Worm (Caenorhabditis elegans) whole organism, young adult: ENCODE measurements around the gene mam-6.

ENCODE experiments used
- B0261.1 ChIP-seq: sonication (generic microtip); optimal IDR thresholded peaks from 2 replicates; lab custom pipeline; 2016; ENCODE audit warnings: mild to moderate bottlenecking, missing genetic modification characterization, moderate library complexity, missing compliant biosample characterization
- B0336.3 ChIP-seq: fragments of 200-800 bp; sonication (Bioruptor generic); IDR thresholded peaks from 2 replicates; pipeline ENCODE4 v1.3.6; 2022; ENCODE audit warnings: missing genetic modification characterization, missing compliant biosample characterization
- C06A6.2 ChIP-seq: fragments of 200-800 bp; sonication (Bioruptor generic); conservative IDR thresholded peaks from 2 replicates; pipeline ENCODE4 v1.3.6; 2022; ENCODE audit warnings: missing genetic modification characterization, missing compliant biosample characterization
- F10E7.11 ChIP-seq: sonication (generic microtip); optimal IDR thresholded peaks from 2 replicates; lab custom pipeline; 2017; ENCODE audit warnings: mild to moderate bottlenecking, missing genetic modification characterization, moderate library complexity, missing compliant biosample characterization
- F22D6.2 ChIP-seq: sonication (generic microtip); optimal IDR thresholded peaks from 2 replicates; lab custom pipeline; 2016; ENCODE audit warnings: mild to moderate bottlenecking, missing genetic modification characterization, missing compliant biosample characterization
- F23B12.7 ChIP-seq: sonication (generic microtip); optimal IDR thresholded peaks from 2 replicates; lab custom pipeline; 2017; ENCODE audit warnings: missing genetic modification characterization, mild to moderate bottlenecking, missing compliant biosample characterization, antibody characterized with exemption, moderate library complexity; ENCODE audit not compliant: insufficient read depth
- F37B4.10 ChIP-seq: fragments of 200-800 bp; sonication (Bioruptor generic); IDR thresholded peaks from 2 replicates; pipeline ENCODE4 v1.3.6; 2022; ENCODE audit warnings: missing genetic modification characterization, missing compliant biosample characterization
- F55B11.4 ChIP-seq: sonication (generic microtip); optimal IDR thresholded peaks from 2 replicates; lab custom pipeline; 2016; ENCODE audit warnings: missing compliant biosample characterization, missing genetic modification characterization, borderline replicate concordance; ENCODE audit not compliant: insufficient read depth
- F57A8.1 ChIP-seq: fragments of 200-800 bp; sonication (Bioruptor generic); optimal IDR thresholded peaks from 2 replicates; lab custom pipeline; 2018; ENCODE audit warnings: mild to moderate bottlenecking, missing genetic modification characterization, moderate library complexity, missing compliant biosample characterization
- F57C9.4 ChIP-seq: sonication (generic microtip); optimal IDR thresholded peaks from 2 replicates; lab custom pipeline; 2017; ENCODE audit warnings: mild to moderate bottlenecking, missing genetic modification characterization, missing compliant biosample characterization
- K11D2.4 ChIP-seq: fragments of 200-800 bp; sonication (Bioruptor generic); IDR thresholded peaks from 2 replicates; pipeline ENCODE4 v1.3.6; 2022; ENCODE audit warnings: missing genetic modification reagents, missing genetic modification characterization, missing compliant biosample characterization
- K12H6.12 ChIP-seq: fragments of 200-800 bp; sonication (Bioruptor generic); optimal IDR thresholded peaks from 2 replicates; lab custom pipeline; 2018; ENCODE audit warnings: mild to moderate bottlenecking, missing genetic modification characterization, missing compliant biosample characterization
- T26A5.8 ChIP-seq: sonication (generic microtip); optimal IDR thresholded peaks from 2 replicates; lab custom pipeline; 2016; ENCODE audit warnings: missing genetic modification characterization, missing compliant biosample characterization
- Y53G8AR.9 ChIP-seq: fragments of 200-800 bp; sonication (Bioruptor generic); conservative IDR thresholded peaks from 2 replicates; pipeline ENCODE4 v1.3.6; 2022; ENCODE audit warnings: missing genetic modification reagents, missing genetic modification characterization, missing compliant biosample characterization
- Y67H2A.10 ChIP-seq: fragments of 200-800 bp; sonication (Bioruptor generic); conservative IDR thresholded peaks from 2 replicates; pipeline ENCODE4 v1.3.6; 2022; ENCODE audit warnings: missing genetic modification reagents, missing genetic modification characterization, missing compliant biosample characterization
- aptf-2 ChIP-seq: fragments of 200-800 bp; sonication (Bioruptor generic); conservative IDR thresholded peaks from 2 replicates; pipeline ENCODE4 v1.3.6; 2022; ENCODE audit warnings: missing genetic modification reagents, missing genetic modification characterization, missing compliant biosample characterization
- atf-7 ChIP-seq: sonication (generic microtip); optimal IDR thresholded peaks from 2 replicates; lab custom pipeline; 2017; ENCODE audit warnings: mild to moderate bottlenecking, missing genetic modification characterization, missing compliant biosample characterization
- attf-3 ChIP-seq: fragments of 200-800 bp; sonication (Bioruptor generic); conservative IDR thresholded peaks from 2 replicates; pipeline ENCODE4 v1.3.6; 2022; ENCODE audit warnings: missing genetic modification reagents, missing genetic modification characterization, missing compliant biosample characterization
- cebp-1 ChIP-seq, 2 experiments: fragments of 200-800 bp in 1 of 2; sonication (Bioruptor generic) in 1 of 2; sonication (generic microtip) in 1 of 2; IDR thresholded peaks in 1 of 2; optimal IDR thresholded peaks in 1 of 2; 2 replicates each; pipeline versions ENCODE4 v1.3.6 to Lab custom; 2017 to 2022; ENCODE audit warnings: missing compliant biosample characterization in 2 of 2, missing genetic modification characterization in 2 of 2, mild to moderate bottlenecking in 1 of 2, missing genetic modification reagents in 1 of 2, moderate library complexity in 1 of 2
- ceh-100 ChIP-seq: fragments of 200-800 bp; sonication (Bioruptor generic); IDR thresholded peaks from 2 replicates; pipeline ENCODE4 v1.3.6; 2022; ENCODE audit warnings: missing genetic modification reagents, missing genetic modification characterization, missing compliant biosample characterization
- ceh-27 ChIP-seq: fragments of 200-800 bp; sonication (Bioruptor generic); optimal IDR thresholded peaks from 2 replicates; lab custom pipeline; 2018; ENCODE audit warnings: mild to moderate bottlenecking, missing genetic modification characterization, moderate library complexity, missing compliant biosample characterization
- dox-1 ChIP-seq: fragments of 200-800 bp; sonication (Bioruptor generic); IDR thresholded peaks from 2 replicates; pipeline ENCODE4 v1.3.6; 2022; ENCODE audit warnings: missing genetic modification reagents, missing genetic modification characterization, missing compliant biosample characterization
- dpl-1 ChIP-seq: fragments of 150-350 bp; optimal IDR thresholded peaks from 2 replicates; lab custom pipeline; 2014; ENCODE audit warnings: missing biosample characterization, missing genetic modification reagents, missing genetic modification characterization
- egrh-3 ChIP-seq: fragments of 200-800 bp; sonication (Bioruptor generic); IDR thresholded peaks from 2 replicates; pipeline ENCODE4 v1.3.6; 2022; ENCODE audit warnings: missing genetic modification reagents, missing genetic modification characterization, missing compliant biosample characterization
- ets-4 ChIP-seq: fragments of 200-800 bp; sonication (Bioruptor generic); optimal IDR thresholded peaks from 2 replicates; lab custom pipeline; 2018; ENCODE audit warnings: mild to moderate bottlenecking, missing genetic modification characterization, missing compliant biosample characterization
- hlh-12 ChIP-seq: sonication (generic microtip); optimal IDR thresholded peaks from 2 replicates; lab custom pipeline; 2016; ENCODE audit warnings: missing genetic modification characterization, missing compliant biosample characterization
- hlh-26 ChIP-seq: fragments of 200-800 bp; sonication (Bioruptor generic); conservative IDR thresholded peaks from 2 replicates; pipeline ENCODE4 v1.3.6; 2022; ENCODE audit warnings: missing genetic modification reagents, missing genetic modification characterization, missing compliant biosample characterization
- hmg-1.2 ChIP-seq: fragments of 200-800 bp; sonication (Bioruptor generic); IDR thresholded peaks from 2 replicates; pipeline ENCODE4 v1.3.6; 2022; ENCODE audit warnings: missing genetic modification reagents, missing genetic modification characterization, missing compliant biosample characterization
- hmg-20 ChIP-seq: fragments of 200-800 bp; sonication (Bioruptor generic); IDR thresholded peaks from 2 replicates; pipeline ENCODE4 v1.3.6; 2022; ENCODE audit warnings: missing genetic modification reagents, missing genetic modification characterization, missing compliant biosample characterization
- hsf-1 ChIP-seq: fragments of 200-800 bp; sonication (Bioruptor generic); IDR thresholded peaks from 2 replicates; pipeline ENCODE4 v1.3.6; 2022; ENCODE audit warnings: missing genetic modification reagents, missing genetic modification characterization, missing compliant biosample characterization
- lin-40 ChIP-seq: sonication (generic microtip); optimal IDR thresholded peaks from 2 replicates; lab custom pipeline; 2016; ENCODE audit warnings: missing genetic modification characterization, mild to moderate bottlenecking, missing compliant biosample characterization, missing genotype, missing genetic modification reagents
- lin-54 ChIP-seq: fragments of 200-800 bp; sonication (Bioruptor generic); optimal IDR thresholded peaks from 2 replicates; lab custom pipeline; 2018; ENCODE audit warnings: mild to moderate bottlenecking, missing genetic modification characterization, missing compliant biosample characterization
- madf-10 ChIP-seq: sonication (generic microtip); optimal IDR thresholded peaks from 2 replicates; lab custom pipeline; 2016; ENCODE audit warnings: mild to moderate bottlenecking, missing genetic modification characterization, missing compliant biosample characterization
- mcd-1 ChIP-seq: fragments of 200-800 bp; sonication (Bioruptor generic); IDR thresholded peaks from 2 replicates; pipeline ENCODE4 v1.3.6; 2022; ENCODE audit warnings: missing genetic modification reagents, missing genetic modification characterization, missing compliant biosample characterization
- nhr-179 ChIP-seq: sonication (generic microtip); optimal IDR thresholded peaks from 2 replicates; lab custom pipeline; 2016; ENCODE audit warnings: mild to moderate bottlenecking, missing genetic modification characterization, missing compliant biosample characterization
- nhr-90 ChIP-seq: sonication (generic microtip); optimal IDR thresholded peaks from 2 replicates; lab custom pipeline; 2016; ENCODE audit warnings: missing genotype, mild to moderate bottlenecking, missing genetic modification characterization, missing compliant biosample characterization
- pbrm-1 ChIP-seq: fragments of 200-800 bp; sonication (Bioruptor generic); IDR thresholded peaks from 2 replicates; pipeline ENCODE4 v1.3.6; 2022; ENCODE audit warnings: missing genetic modification reagents, missing genetic modification characterization, missing compliant biosample characterization
- pha-4 ChIP-seq: fragments of 150-350 bp; sonication (generic microtip); optimal IDR thresholded peaks from 2 replicates; lab custom pipeline; 2014; ENCODE audit warnings: missing biosample characterization, missing genetic modification reagents, missing genetic modification characterization
- repo-1 ChIP-seq: sonication (generic microtip); optimal IDR thresholded peaks from 2 replicates; lab custom pipeline; 2017; ENCODE audit warnings: mild to moderate bottlenecking, missing genetic modification characterization, missing compliant biosample characterization
- snpc-4 ChIP-seq, 5 experiments: fragments of 150-350 bp in 1 of 5; sonication (generic microtip) in 4 of 5; optimal IDR thresholded peaks; 2 replicates each; lab custom pipeline; 2014 to 2018; ENCODE audit warnings: missing genetic modification characterization in 5 of 5, missing biosample characterization in 3 of 5, antibody characterized with exemption in 2 of 5, mild to moderate bottlenecking in 2 of 5, missing compliant biosample characterization in 2 of 5, missing genotype in 2 of 5, moderate library complexity in 2 of 5, missing genetic modification reagents in 1 of 5
- somi-1 ChIP-seq: fragments of 200-800 bp; sonication (Bioruptor generic); optimal IDR thresholded peaks from 2 replicates; lab custom pipeline; 2018; ENCODE audit warnings: mild to moderate bottlenecking, missing genetic modification characterization, missing compliant biosample characterization
- sptf-2 ChIP-seq: fragments of 200-800 bp; sonication (Bioruptor generic); optimal IDR thresholded peaks from 2 replicates; lab custom pipeline; 2018; ENCODE audit warnings: mild to moderate bottlenecking, missing genetic modification characterization, missing compliant biosample characterization
- unc-62 ChIP-seq: fragments of 150-350 bp; optimal IDR thresholded peaks from 2 replicates; lab custom pipeline; 2014; ENCODE audit warnings: missing biosample characterization, missing genetic modification reagents, missing genetic modification characterization
- zfh-2 ChIP-seq: fragments of 200-800 bp; sonication (Bioruptor generic); conservative IDR thresholded peaks from 2 replicates; pipeline ENCODE4 v1.3.6; 2022; ENCODE audit warnings: missing genetic modification reagents, missing genetic modification characterization, missing compliant biosample characterization
- zim-3 ChIP-seq: sonication (generic microtip); optimal IDR thresholded peaks from 2 replicates; lab custom pipeline; 2017; ENCODE audit warnings: mild to moderate bottlenecking, missing genetic modification characterization, moderate library complexity, missing compliant biosample characterization
- ztf-26 ChIP-seq: sonication (generic microtip); optimal IDR thresholded peaks from 2 replicates; lab custom pipeline; 2017; ENCODE audit warnings: missing genetic modification characterization, missing compliant biosample characterization
- ztf-6 ChIP-seq: fragments of 200-800 bp; sonication (Bioruptor generic); IDR thresholded peaks from 2 replicates; pipeline ENCODE4 v1.3.6; 2022; ENCODE audit warnings: missing genetic modification reagents, missing genetic modification characterization, missing compliant biosample characterization

mam-6 gene

DNA sequence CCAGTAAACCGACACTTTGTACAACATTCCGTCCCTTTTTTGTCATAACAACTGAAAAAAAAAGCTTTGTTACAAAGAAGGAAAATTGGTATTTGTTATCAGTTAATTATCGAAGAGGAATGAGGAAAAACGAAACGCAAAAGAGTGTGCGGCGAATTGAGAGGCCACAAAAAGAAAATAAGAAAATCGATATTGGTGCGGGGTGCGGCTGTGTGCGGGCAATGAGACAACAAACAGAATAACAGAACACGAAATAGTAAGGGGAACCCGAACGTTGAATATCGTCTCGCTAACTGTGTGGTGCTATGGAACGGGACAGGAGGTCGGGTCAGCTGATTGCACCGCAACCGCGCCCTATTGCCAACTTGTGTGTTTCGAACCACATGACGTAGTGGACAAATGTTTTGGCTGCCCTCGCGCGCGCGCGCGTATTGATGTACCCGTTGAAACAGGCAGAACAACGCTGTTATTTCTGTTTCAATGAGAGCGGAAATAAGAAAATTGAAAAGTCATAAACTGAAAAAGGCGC is 28.5 kb downstream of the mam-6 start, which contains the start of gene C18B12.4 (continued):
- TF ChIP-seq hmg-1.2, result peak; percentile 63
- TF ChIP-seq somi-1, result peak; percentile 85
- no peak for TF ChIP-seq F37B4.10 (GFP tag; lab: Robert Waterston, UW)
- no peak for TF ChIP-seq F57A8.1 (GFP tag; lab: Kevin White, UChicago)
- peak; percentile 85 for TF ChIP-seq lin-40 (tag; lab: Kevin White, UChicago)
- peak; percentile 83 for TF ChIP-seq Y67H2A.10 (GFP tag; lab: Robert Waterston, UW)
- TF ChIP-seq attf-3, result peak; percentile 70
- peak; percentile 31 for TF ChIP-seq unc-62 (GFP tag; lab: Kevin White, UChicago)
- TF ChIP-seq egrh-3 (GFP tag; lab: Robert Waterston, UW), result no peak; the same call in 1 of the 2 replicates
- TF ChIP-seq B0261.1 (tag; lab: Kevin White, UChicago), result peak; percentile 6
- peak; percentile 92 for TF ChIP-seq dox-1 (GFP tag; lab: Robert Waterston, UW)
- peak; percentile 89 for TF ChIP-seq B0336.3 (GFP tag; lab: Robert Waterston, UW)
- peak; percentile 95 for TF ChIP-seq mcd-1 (GFP tag; lab: Robert Waterston, UW)
- TF ChIP-seq hmg-20, result no peak
- peak; percentile 83 for TF ChIP-seq cebp-1 (GFP tag; IDR thresholded peaks at IDR 0.05; lab: Robert Waterston, UW)
- TF ChIP-seq cebp-1 (tag; optimal IDR thresholded peaks at IDR 0.05; lab: Kevin White, UChicago), result peak; percentile 93
- TF ChIP-seq hsf-1 (GFP tag; lab: Robert Waterston, UW), result no peak
- TF ChIP-seq zim-3 (tag; lab: Kevin White, UChicago), result no peak
- no peak for TF ChIP-seq F22D6.2 (tag; lab: Kevin White, UChicago)
- TF ChIP-seq madf-10 (tag; lab: Kevin White, UChicago), result peak; percentile 70
- TF ChIP-seq ztf-26 (tag; lab: Kevin White, UChicago), result peak; percentile 93
- no peak for TF ChIP-seq nhr-179 (tag; lab: Kevin White, UChicago)
- TF ChIP-seq ceh-27 (GFP tag; lab: Kevin White, UChicago), result peak; percentile 94
- TF ChIP-seq lin-54 (GFP tag; lab: Kevin White, UChicago), result peak; percentile 59
- peak; percentile 21 for TF ChIP-seq ets-4
- no peak for TF ChIP-seq pha-4 (tag; lab: Kevin White, UChicago)
- peak; percentile 69 for TF ChIP-seq atf-7
- TF ChIP-seq hlh-12 (tag; lab: Kevin White, UChicago), result no peak
- no peak for TF ChIP-seq dpl-1 (GFP tag; lab: Kevin White, UChicago)
- no peak; the same call in 1 of the 2 replicates for TF ChIP-seq Y53G8AR.9 (GFP tag; lab: Robert Waterston, UW)
- TF ChIP-seq T26A5.8 (tag; lab: Kevin White, UChicago), result no peak
- TF ChIP-seq ztf-6 (GFP tag; lab: Robert Waterston, UW), result 0 out of 2 replicates have a peak, but pooled peaks have one; percentile 57
- no peak for TF ChIP-seq snpc-4 (GFP tag; optimal IDR thresholded peaks at IDR 0.05; lab: Kevin White, UChicago)
- peak; percentile 19 to 74 (median 62) for TF ChIP-seq snpc-4 (tag; optimal IDR thresholded peaks at IDR 0.05; lab: Kevin White, UChicago)
- peak; percentile 89 for TF ChIP-seq K12H6.12
- peak; percentile 46 for TF ChIP-seq nhr-90 (tag; lab: Kevin White, UChicago)
- no peak for TF ChIP-seq hlh-26 (GFP tag; lab: Robert Waterston, UW)
- TF ChIP-seq sptf-2 (GFP tag; lab: Kevin White, UChicago), result no peak
- peak; percentile 87; the same call in 1 of the 2 replicates for TF ChIP-seq K11D2.4 (GFP tag; lab: Robert Waterston, UW)
- TF ChIP-seq aptf-2 (GFP tag; lab: Robert Waterston, UW), result no peak
- no peak for TF ChIP-seq F57C9.4
- no peak for TF ChIP-seq F10E7.11
- peak; percentile 36 for TF ChIP-seq repo-1 (tag; lab: Kevin White, UChicago)
- TF ChIP-seq pbrm-1, result peak; percentile 66; the same call in 1 of the 2 replicates
- peak; percentile 98 for TF ChIP-seq zfh-2
- TF ChIP-seq F55B11.4, result no peak
- 0 out of 2 replicates have a peak, but pooled peaks have one; percentile 18 for TF ChIP-seq ceh-100
- peak; percentile 59 for TF ChIP-seq F23B12.7 (tag; lab: Kevin White, UChicago)
- peak; percentile 55; the same call in 1 of the 2 replicates for TF ChIP-seq C06A6.2 (GFP tag; lab: Robert Waterston, UW)
